Fruit fly (Drosophila melanogaster): ENCODE results near the gene disco.

dm6 chrX:16208621-16209020, 7.9 kb downstream of the disco start:
- TF ChIP-seq CG6792 (GFP tag; optimal IDR thresholded peaks at IDR 0.05) (no peak), fd85E (GFP tag; optimal IDR thresholded peaks at IDR 0.05) (no peak)

Measured in whole organism, prepupa.